Fruit fly (Drosophila melanogaster) whole organism, pupa: ENCODE results near the gene Nup358.

Experiments used
- CG10348 ChIP-seq: fragments of 200-800 bp; sonication (Bioruptor generic); IDR thresholded peaks from 2 replicates; pipeline ENCODE4 v1.3.6; 2022; ENCODE audit warnings: missing biosample characterization, missing genetic modification characterization
- CG12605 ChIP-seq: fragments of 200-800 bp; sonication (Bioruptor generic); IDR thresholded peaks from 2 replicates; pipeline ENCODE4 v1.3.6; 2022; ENCODE audit warnings: missing biosample characterization, missing genetic modification characterization
- CG13204 ChIP-seq: fragments of 200-800 bp; sonication (Bioruptor generic); optimal IDR thresholded peaks from 2 replicates; lab custom pipeline; 2018; ENCODE audit warnings: missing biosample characterization, mild to moderate bottlenecking, missing genetic modification characterization, moderate library complexity
- CG14655 ChIP-seq: fragments of 200-800 bp; sonication (Bioruptor generic); optimal IDR thresholded peaks from 3 replicates; lab custom pipeline; 2017; ENCODE audit warnings: mild to moderate bottlenecking, missing biosample characterization, missing genetic modification reagents, missing genetic modification characterization
- CG15710 ChIP-seq: fragments of 200-800 bp; sonication (Bioruptor generic); optimal IDR thresholded peaks from 2 replicates; lab custom pipeline; 2018; ENCODE audit warnings: missing biosample characterization, mild to moderate bottlenecking, missing genetic modification characterization, moderate library complexity
- CG17806 ChIP-seq: fragments of 200-800 bp; sonication (Bioruptor generic); optimal IDR thresholded peaks from 2 replicates; lab custom pipeline; 2018; ENCODE audit warnings: missing biosample characterization, mild to moderate bottlenecking, missing genetic modification characterization, moderate library complexity
- CG32121 ChIP-seq: fragments of 200-800 bp; sonication (Bioruptor generic); IDR thresholded peaks from 2 replicates; pipeline ENCODE4 v1.3.6; 2022; ENCODE audit warnings: missing biosample characterization, missing genetic modification characterization
- CG34367 ChIP-seq: fragments of 200-800 bp; sonication (Bioruptor generic); optimal IDR thresholded peaks from 2 replicates; lab custom pipeline; 2018; ENCODE audit warnings: missing biosample characterization, mild to moderate bottlenecking, missing genetic modification characterization
- CG4496 ChIP-seq: fragments of 200-800 bp; sonication (Bioruptor generic); IDR thresholded peaks from 3 replicates; pipeline ENCODE4 v1.3.6; 2022; ENCODE audit warnings: missing biosample characterization, missing genetic modification characterization
- CG8159 ChIP-seq: fragments of 200-800 bp; sonication (Bioruptor generic); optimal IDR thresholded peaks from 3 replicates; lab custom pipeline; 2018; ENCODE audit warnings: missing biosample characterization, mild to moderate bottlenecking, missing genetic modification characterization, moderate library complexity
- CG8301 ChIP-seq: fragments of 200-800 bp; sonication (Bioruptor generic); optimal IDR thresholded peaks from 2 replicates; lab custom pipeline; 2018; ENCODE audit warnings: missing biosample characterization, mild to moderate bottlenecking, missing genetic modification characterization
- CG9948 ChIP-seq: fragments of 200-800 bp; sonication (Bioruptor generic); optimal IDR thresholded peaks from 2 replicates; lab custom pipeline; 2018; ENCODE audit warnings: missing biosample characterization, mild to moderate bottlenecking, missing genetic modification characterization, moderate library complexity
- D1 ChIP-seq: fragments of 200-800 bp; sonication (Bioruptor generic); optimal IDR thresholded peaks from 2 replicates; lab custom pipeline; 2018; ENCODE audit warnings: missing biosample characterization, mild to moderate bottlenecking, missing genetic modification characterization, moderate library complexity
- EcR ChIP-seq: fragments of 200-800 bp; sonication (Bioruptor generic); optimal IDR thresholded peaks from 3 replicates; lab custom pipeline; 2019; ENCODE audit warnings: missing biosample characterization, missing genetic modification characterization, mild to moderate bottlenecking, moderate library complexity, missing genetic modification reagents
- Pif1A ChIP-seq: fragments of 200-800 bp; sonication (Bioruptor generic); optimal IDR thresholded peaks from 3 replicates; lab custom pipeline; 2016; ENCODE audit warnings: missing biosample characterization, missing genetic modification characterization
- Pif1B ChIP-seq: fragments of 200-800 bp; sonication (Bioruptor generic); optimal IDR thresholded peaks from 3 replicates; lab custom pipeline; 2016; ENCODE audit warnings: missing biosample characterization, missing genetic modification characterization
- Snoo ChIP-seq: fragments of 200-800 bp; sonication (Bioruptor generic); optimal IDR thresholded peaks from 3 replicates; lab custom pipeline; 2017; ENCODE audit warnings: missing biosample characterization, mild to moderate bottlenecking, missing genetic modification characterization, inconsistent platforms
- fd96Ca ChIP-seq: fragments of 200-800 bp; sonication (Bioruptor generic); IDR thresholded peaks from 3 replicates; pipeline ENCODE4 v1.3.6; 2022; ENCODE audit warnings: missing biosample characterization, missing genetic modification characterization
- gl ChIP-seq: fragments of 200-800 bp; sonication (Bioruptor generic); optimal IDR thresholded peaks from 2 replicates; lab custom pipeline; 2018; ENCODE audit warnings: missing biosample characterization, mild to moderate bottlenecking, missing genetic modification characterization
- rn ChIP-seq: fragments of 200-800 bp; sonication (Bioruptor generic); IDR thresholded peaks from 2 replicates; pipeline ENCODE4 v1.3.6; 2022; ENCODE audit warnings: missing biosample characterization, missing genetic modification characterization

Nup358 gene

DNA sequence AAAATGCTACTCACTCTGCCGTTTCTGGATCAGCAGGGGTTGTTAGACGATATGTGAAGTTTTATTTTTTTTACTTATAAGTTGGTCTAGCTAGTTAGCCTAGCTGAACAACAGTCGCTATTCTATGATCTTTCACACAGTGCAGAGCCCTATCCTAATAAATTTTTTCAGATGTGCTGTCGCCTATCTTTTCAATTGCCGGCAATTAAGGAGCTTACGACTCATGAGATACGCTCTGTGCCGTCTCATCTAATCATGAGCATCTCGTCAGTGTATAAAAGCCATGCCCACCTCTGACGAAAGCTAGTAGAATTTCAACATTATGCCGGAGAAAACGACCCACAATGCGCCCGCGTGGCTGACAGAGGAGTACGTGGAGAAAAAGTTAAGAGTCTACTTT lies 20.8 kb downstream of the Nup358 start, which contains the start of the genes CG11889 and CG11891:
TSS of gene CG11889 (plus strand) at position 301 of the 400 bp plus-strand sequence.
TSS of gene CG11891 (plus strand) at position 301 of the 400 bp plus-strand sequence.
- TF ChIP-seq rn, result no peak
- TF ChIP-seq CG17806 (tag; lab: Kevin White, UChicago), result no peak
- TF ChIP-seq gl (tag; lab: Kevin White, UChicago), result no peak
- no peak for TF ChIP-seq Pif1B (GFP tag; lab: Kevin White, UChicago)
- TF ChIP-seq fd96Ca (GFP tag; lab: Robert Waterston, UW), result no peak
- no peak for TF ChIP-seq CG10348 (GFP tag; lab: Robert Waterston, UW)
- TF ChIP-seq CG34367, result no peak

DNA sequence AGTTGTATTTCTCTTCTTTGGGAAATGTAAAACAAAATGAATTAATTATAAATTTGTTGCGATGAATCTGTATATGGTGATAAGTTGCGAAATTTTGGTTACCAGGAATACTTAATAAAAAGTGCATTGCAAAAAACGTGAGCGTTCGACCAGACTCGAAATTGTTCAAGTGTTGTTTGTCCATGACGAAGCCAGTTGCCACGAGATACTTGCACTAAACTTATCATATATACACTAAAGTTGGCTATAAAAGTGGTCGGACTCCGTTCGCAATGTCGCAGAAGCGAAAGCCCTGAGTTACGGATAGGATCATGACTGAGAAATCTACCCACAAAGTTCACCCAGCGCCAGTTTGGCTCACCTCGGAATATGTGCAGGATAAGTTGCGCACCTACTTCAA lies 24.4 kb downstream of the Nup358 start, which contains the start of gene CG11878:
TSS of gene CG11878 (plus strand) at position 301 of the 400 bp plus-strand sequence.
- TF ChIP-seq CG34367 (no peak), rn (no peak), CG8301 (no peak), fd96Ca (GFP tag; lab: Robert Waterston, UW) (no peak), CG10348 (GFP tag; lab: Robert Waterston, UW) (no peak), CG32121 (GFP tag; lab: Robert Waterston, UW) (no peak), CG12605 (GFP tag; lab: Robert Waterston, UW) (no peak), CG17806 (tag; lab: Kevin White, UChicago) (no peak), CG14655 (GFP tag; lab: Kevin White, UChicago) (no peak), CG15710 (tag; lab: Kevin White, UChicago) (no peak), CG13204 (no peak), CG4496 (GFP tag; lab: Robert Waterston, UW) (no peak), EcR (GFP tag; lab: Kevin White, UChicago) (no peak)
- TF ChIP-seq, all 21 proteins: peak for 0

DNA sequence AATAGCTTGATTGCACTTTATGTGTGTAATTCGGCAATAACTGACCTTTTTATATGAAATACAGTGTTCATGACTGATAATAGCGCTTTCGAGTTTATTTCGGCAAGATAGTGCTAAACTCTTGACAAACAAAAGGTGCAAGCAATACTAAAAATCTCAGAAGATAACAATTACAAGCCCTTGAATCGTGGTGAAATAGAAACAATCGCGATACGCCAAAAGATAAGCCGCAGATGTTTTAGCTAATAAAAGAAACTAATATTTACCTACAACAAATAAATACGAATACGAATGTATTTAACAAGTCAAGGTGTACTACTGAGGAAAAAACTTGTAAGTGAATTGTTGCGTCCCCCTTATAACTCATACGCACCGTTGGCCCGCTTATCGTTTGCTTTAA lies 26.1 kb downstream of the Nup358 start:
- no peak for TF ChIP-seq CG10348 (GFP tag; lab: Robert Waterston, UW)
- TF ChIP-seq D1 (tag; lab: Kevin White, UChicago), result no peak
- TF ChIP-seq Pif1B (GFP tag; lab: Kevin White, UChicago), result no peak
- TF ChIP-seq EcR (GFP tag; lab: Kevin White, UChicago), result no peak
- TF ChIP-seq CG15710 (tag; lab: Kevin White, UChicago), result no peak
- TF ChIP-seq CG13204, result no peak
- TF ChIP-seq fd96Ca (GFP tag; lab: Robert Waterston, UW), result no peak
- TF ChIP-seq CG34367, result no peak
- no peak for TF ChIP-seq gl (tag; lab: Kevin White, UChicago)
- TF ChIP-seq CG14655 (GFP tag; lab: Kevin White, UChicago), result no peak
- TF ChIP-seq CG8159 (tag; lab: Kevin White, UChicago), result no peak
- TF ChIP-seq CG4496 (GFP tag; lab: Robert Waterston, UW), result no peak
- TF ChIP-seq Snoo, result no peak
- no peak for TF ChIP-seq Pif1A

DNA sequence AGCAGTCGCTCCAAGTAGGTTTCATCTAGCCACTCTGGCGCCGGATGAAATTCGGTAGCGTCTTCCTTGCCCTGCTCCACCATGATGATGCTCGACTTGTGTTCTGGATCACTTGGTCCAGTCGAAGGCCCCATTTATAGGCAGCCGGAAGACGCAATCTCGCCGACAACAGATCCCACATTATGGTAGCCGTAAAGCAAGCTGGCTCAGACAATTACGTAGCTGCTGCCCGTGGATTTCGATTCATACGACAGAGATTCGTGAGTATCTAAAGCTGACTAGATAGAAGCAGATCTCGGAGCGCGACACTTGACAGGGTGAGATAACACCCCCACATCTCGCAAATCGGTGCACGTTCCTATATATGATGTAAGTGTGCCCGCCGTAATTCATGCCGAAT lies 28.0 kb downstream of the Nup358 start, which contains the start of gene CG10513:
TSS of gene CG10513 (minus strand) at position 101 of the 400 bp plus-strand sequence.
- TF ChIP-seq CG15710 (tag; lab: Kevin White, UChicago) (no peak), CG8159 (tag; lab: Kevin White, UChicago) (no peak), CG32121 (GFP tag; lab: Robert Waterston, UW) (no peak), CG13204 (no peak)

DNA sequence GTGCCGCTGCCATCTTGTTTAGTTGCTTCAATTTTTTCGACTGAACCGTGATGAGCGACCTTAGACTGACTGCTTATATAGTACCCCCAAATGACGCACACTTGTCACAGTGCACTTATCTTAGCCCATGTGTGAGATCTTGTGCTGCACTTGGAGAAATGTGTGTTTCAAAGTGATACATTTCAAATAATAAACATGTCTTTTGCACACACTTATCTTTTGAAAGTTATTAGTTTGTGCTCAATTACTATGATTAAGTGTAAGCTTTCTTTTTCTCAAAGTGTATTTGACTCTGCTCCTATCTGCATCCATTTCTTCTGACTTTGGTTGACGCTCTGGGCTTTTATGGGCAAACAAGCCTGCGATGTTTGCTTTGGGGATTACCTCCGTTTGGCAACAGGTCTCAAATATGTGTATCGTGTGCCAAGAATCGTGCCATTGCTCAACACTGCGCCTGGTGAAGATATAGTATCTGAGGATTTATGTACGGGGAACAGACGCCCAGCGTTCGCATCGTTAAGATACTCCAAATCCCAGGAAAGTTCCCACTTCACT lies 30.7 kb downstream of the Nup358 start, which contains the start of gene CG10514:
TSS of gene CG10514 (minus strand) at position 51 of the 555 bp plus-strand sequence.
- TF ChIP-seq Pif1A (peak; percentile 6), CG10348 (GFP tag; lab: Robert Waterston, UW) (no peak), fd96Ca (GFP tag; lab: Robert Waterston, UW) (no peak), CG32121 (GFP tag; lab: Robert Waterston, UW) (no peak), CG8301 (no peak), D1 (tag; lab: Kevin White, UChicago) (no peak)

DNA sequence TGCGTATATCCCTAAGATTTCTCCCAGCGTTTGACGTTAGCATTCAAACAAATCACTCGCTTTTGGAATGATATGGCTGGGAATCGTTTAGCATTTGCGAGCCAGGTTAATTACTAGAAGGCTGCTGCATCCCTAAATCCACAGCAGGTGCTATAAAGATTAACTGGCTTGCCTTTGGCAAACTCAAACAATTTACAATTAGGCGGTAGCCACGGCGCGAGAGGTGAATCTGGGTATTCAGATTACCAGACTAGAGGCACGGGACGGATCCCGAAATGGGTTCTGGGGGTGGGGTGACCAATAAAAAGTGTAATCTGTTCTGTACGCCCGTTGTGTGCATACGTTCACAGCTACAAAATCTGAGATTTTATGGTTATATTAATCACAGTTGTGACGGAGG lies 32.0 kb downstream of the Nup358 start, which contains the start of gene CG11892:
TSS of gene CG11892 (plus strand) at position 384 of the 400 bp plus-strand sequence.
- no peak for TF ChIP-seq CG8159 (tag; lab: Kevin White, UChicago)
- no peak for TF ChIP-seq CG13204
- TF ChIP-seq CG4496 (GFP tag; lab: Robert Waterston, UW), result no peak
- TF ChIP-seq, all 21 proteins: peak for 0

DNA sequence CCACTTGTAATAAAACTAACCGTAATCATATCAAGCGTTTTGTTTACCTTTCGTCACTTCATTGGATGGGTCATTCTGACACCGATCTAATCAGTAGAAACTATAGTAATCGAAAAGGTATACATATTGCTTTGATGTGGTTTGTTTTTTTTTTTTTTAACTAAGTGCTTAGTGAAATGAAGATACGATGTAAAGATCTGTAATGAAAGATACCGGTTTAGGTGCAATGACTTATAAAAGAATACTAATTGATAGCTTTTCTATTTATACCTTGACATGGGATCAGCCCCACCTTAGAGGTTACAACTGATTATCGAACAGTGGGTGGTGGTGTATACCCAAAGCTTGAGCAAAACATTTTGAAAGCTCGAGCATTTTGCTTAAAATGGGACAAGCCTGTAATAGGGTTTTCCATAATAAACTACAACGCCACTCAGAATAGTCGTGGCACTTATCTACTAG lies 34.1 kb downstream of the Nup358 start, which contains the start of gene CG31300:
TSS of gene CG31300 (plus strand) at position 412 of the 462 bp plus-strand sequence.
- no peak for TF ChIP-seq Snoo
- no peak for TF ChIP-seq rn
- TF ChIP-seq CG9948 (tag; lab: Kevin White, UChicago), result no peak
- no peak for TF ChIP-seq Pif1A
- no peak for TF ChIP-seq CG32121 (GFP tag; lab: Robert Waterston, UW)
- no peak for TF ChIP-seq CG8159 (tag; lab: Kevin White, UChicago)
- no peak for TF ChIP-seq Pif1B (GFP tag; lab: Kevin White, UChicago)
- no peak for TF ChIP-seq CG8301
- TF ChIP-seq CG10348 (GFP tag; lab: Robert Waterston, UW), result no peak
- TF ChIP-seq CG34367, result no peak
